Worm (Caenorhabditis elegans): Measurements from ENCODE around the gene daf-15.
A peak's percentile ranks its signal among the peaks of the same experiment; 100 is the strongest.

Gene daf-15

DNA sequence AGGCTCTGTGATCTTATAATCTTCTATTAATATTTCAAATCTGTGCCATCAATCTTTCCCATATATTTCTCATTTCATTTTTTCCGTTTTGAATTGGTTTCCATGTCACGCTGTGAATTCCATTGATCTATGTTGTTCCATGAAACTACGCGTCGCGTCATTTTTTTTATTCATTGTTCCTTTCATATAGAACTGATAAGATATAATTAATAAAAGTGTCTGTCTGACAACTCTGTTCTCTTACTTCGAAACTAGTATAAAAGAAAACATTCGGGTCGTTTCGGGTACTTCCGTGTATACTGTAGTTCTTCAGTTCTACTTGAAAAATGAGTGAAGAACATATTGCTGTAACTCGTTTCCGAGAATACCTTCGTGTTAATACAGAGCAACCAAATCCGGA, 11.5 kb upstream of the daf-15 start, which contains the start of gene C10C5.3:
TSS of gene C10C5.3 (plus strand) at position 301 of the 400 bp plus-strand sequence.
- TF ChIP-seq gmeb-2 (tag; optimal IDR thresholded peaks at IDR 0.05) (no peak), ttx-3 (tag; optimal IDR thresholded peaks at IDR 0.05) (no peak), ahr-1 (tag; optimal IDR thresholded peaks at IDR 0.05) (no peak), ceh-6 (GFP tag; optimal IDR thresholded peaks at IDR 0.05) (no peak), ceh-31 (tag; optimal IDR thresholded peaks at IDR 0.05) (no peak), hlh-6 (tag; optimal IDR thresholded peaks at IDR 0.05) (no peak), nfya-1 (tag; optimal IDR thresholded peaks at IDR 0.05) (no peak), K02D7.2 (tag; optimal IDR thresholded peaks at IDR 0.05) (no peak), ceh-24 (tag; optimal IDR thresholded peaks at IDR 0.05) (no peak), unc-42 (tag; optimal IDR thresholded peaks at IDR 0.05) (no peak), pat-9 (tag; optimal IDR thresholded peaks at IDR 0.05) (no peak), unc-3 (GFP tag; conservative IDR thresholded peaks at IDR 0.05) (no peak), unc-3 (tag; optimal IDR thresholded peaks at IDR 0.05) (no peak), Y22D7AL.16 (tag; optimal IDR thresholded peaks at IDR 0.05) (no peak), C38D4.7 (GFP tag; optimal IDR thresholded peaks at IDR 0.05) (no peak)

DNA sequence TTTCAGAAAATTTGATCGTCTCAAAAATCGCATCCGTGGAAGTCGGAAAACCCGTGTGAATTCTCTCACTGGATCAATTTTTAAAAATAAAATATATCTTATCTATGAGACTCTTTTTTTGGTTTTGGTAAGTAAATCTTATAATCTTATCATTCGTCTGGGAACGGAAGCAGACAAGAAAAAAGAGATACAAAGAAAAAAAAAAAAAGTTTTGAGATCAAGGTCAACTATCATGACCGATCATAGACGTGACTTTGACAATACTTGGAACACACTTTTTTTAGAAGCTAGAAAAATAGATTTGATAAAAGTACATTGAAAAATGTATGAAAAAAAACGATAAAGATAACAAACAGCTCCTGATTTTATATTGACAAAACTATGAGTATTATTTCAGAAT, 9.5 kb upstream of the daf-15 start:
- TF ChIP-seq nfya-1 (tag; optimal IDR thresholded peaks at IDR 0.05) (no peak), unc-42 (tag; optimal IDR thresholded peaks at IDR 0.05) (no peak)

DNA sequence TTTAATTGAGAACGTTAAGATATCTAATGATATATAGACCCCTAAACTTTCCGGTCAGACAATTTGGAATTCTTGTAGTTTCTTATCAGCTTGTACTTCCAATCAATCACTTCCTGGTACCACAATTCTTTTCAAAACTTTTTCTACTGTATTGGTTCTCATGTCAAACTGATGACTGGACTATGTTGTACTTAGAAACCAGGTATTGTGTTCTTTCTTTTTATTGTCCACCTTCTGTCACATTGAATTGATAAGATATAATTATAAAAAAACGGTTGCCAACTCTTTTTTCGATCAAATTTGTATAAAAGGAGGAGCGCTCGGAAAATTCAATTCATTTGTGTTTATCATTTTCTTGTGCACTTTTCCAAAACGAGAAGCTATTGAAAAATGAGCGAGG, 7.7 kb upstream of the daf-15 start, which contains the start of gene C10C5.4:
TSS of gene C10C5.4 (plus strand) at position 281 of the 400 bp plus-strand sequence.
- TF ChIP-seq T23F11.4 (GFP tag; optimal IDR thresholded peaks at IDR 0.05) (no peak), ceh-9 (tag; optimal IDR thresholded peaks at IDR 0.05) (no peak), ceh-48 (tag; optimal IDR thresholded peaks at IDR 0.05) (no peak), npax-4 (tag; optimal IDR thresholded peaks at IDR 0.05) (no peak), lin-11 (tag; optimal IDR thresholded peaks at IDR 0.05) (no peak), pha-2 (tag; optimal IDR thresholded peaks at IDR 0.05) (no peak), ceh-2 (tag; optimal IDR thresholded peaks at IDR 0.05) (no peak), unc-86 (tag; optimal IDR thresholded peaks at IDR 0.05) (no peak)

DNA sequence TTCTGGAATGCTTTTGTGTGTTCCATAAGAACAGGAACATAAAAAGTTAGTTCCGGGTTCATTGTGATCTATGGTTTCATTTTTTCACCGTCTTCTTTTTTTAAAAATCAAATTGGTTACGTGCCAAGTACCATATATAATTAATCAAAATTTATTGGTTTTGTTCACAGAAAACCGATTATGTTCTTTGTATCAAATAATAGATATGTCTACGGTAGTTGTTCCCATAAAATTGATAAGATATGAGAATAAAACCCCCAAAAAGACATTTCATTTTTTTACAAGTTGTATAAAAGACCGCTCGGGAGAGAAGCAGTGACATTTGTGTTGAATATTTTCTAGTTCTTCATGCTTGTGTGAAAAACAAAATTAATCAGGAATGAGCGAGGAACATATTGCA, 4.9 kb upstream of the daf-15 start, which contains the start of gene C10C5.5:
TSS of gene C10C5.5 (plus strand) at position 301 of the 400 bp plus-strand sequence.
- peak; percentile 23 for TF ChIP-seq elt-2 (tag; optimal IDR thresholded peaks at IDR 0.05)
- no peak for TF ChIP-seq ztf-16 (tag; optimal IDR thresholded peaks at IDR 0.05)

DNA sequence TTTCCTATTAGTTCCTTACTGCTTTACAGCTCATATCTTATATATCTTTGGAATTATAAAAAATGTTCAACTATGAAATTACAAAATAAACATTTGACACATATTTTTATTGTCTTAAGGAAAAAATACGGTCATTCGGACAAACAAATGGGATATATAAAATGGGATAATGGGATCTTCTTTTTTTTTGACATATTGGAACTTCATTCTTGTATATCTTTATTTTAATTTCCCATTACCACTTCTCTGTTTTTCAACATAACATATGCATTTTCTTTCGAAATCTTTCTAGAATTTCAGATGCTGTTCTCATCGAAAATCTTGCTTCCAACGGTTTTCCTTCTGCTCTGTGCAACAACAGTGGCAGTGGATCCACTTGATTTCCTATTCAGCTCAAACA, 1.2 kb upstream of the daf-15 start, which contains the start of gene C10C5.7:
TSS of gene C10C5.7 (plus strand) at position 301 of the 400 bp plus-strand sequence.
- no peak for TF ChIP-seq madf-2 (tag; optimal IDR thresholded peaks at IDR 0.05)
- TF ChIP-seq elt-4 (tag; optimal IDR thresholded peaks at IDR 0.05): no peak
- no peak for TF ChIP-seq pha-4 (tag; optimal IDR thresholded peaks at IDR 0.05)
- no peak for TF ChIP-seq che-1 (tag; optimal IDR thresholded peaks at IDR 0.05)
- TF ChIP-seq ceh-19 (GFP tag; optimal IDR thresholded peaks at IDR 0.05): no peak
- no peak for TF ChIP-seq ref-2 (tag; optimal IDR thresholded peaks at IDR 0.05)
- no peak for TF ChIP-seq zip-5 (tag; optimal IDR thresholded peaks at IDR 0.05)
- no peak for TF ChIP-seq hlh-15 (tag; optimal IDR thresholded peaks at IDR 0.05)
- no peak for TF ChIP-seq ceh-2 (tag; optimal IDR thresholded peaks at IDR 0.05)
- TF ChIP-seq hlh-13 (GFP tag; optimal IDR thresholded peaks at IDR 0.05): no peak
- no peak for TF ChIP-seq ceh-22 (tag; optimal IDR thresholded peaks at IDR 0.05)
- no peak for TF ChIP-seq pag-3 (tag; optimal IDR thresholded peaks at IDR 0.05; ENCODE audit: borderline replicate concordance)
- TF ChIP-seq K02D7.2 (tag; optimal IDR thresholded peaks at IDR 0.05): no peak
